Fruit fly (Drosophila melanogaster) whole organism, embryonic: ENCODE measurements around the gene r2d2.

ENCODE experiments used
- Atf3 ChIP-seq: fragments of 200-800 bp; sonication (Bioruptor generic); optimal IDR thresholded peaks from 3 replicates; lab custom pipeline; 2016; ENCODE audit warnings: missing biosample characterization, missing genetic modification characterization
- C15 ChIP-seq: fragments of 200-800 bp; sonication (Bioruptor generic); IDR thresholded peaks from 3 replicates; pipeline ENCODE4 v1.3.6; 2022; ENCODE audit warnings: missing biosample characterization, missing genetic modification characterization
- CG10267 ChIP-seq: fragments of 200-800 bp; sonication (Bioruptor generic); optimal IDR thresholded peaks from 2 replicates; lab custom pipeline; 2018; ENCODE audit warnings: missing biosample characterization, mild to moderate bottlenecking, missing genetic modification characterization, moderate library complexity
- CG12071 ChIP-seq: fragments of 200-800 bp; sonication (Bioruptor generic); optimal IDR thresholded peaks from 3 replicates; lab custom pipeline; 2018; ENCODE audit warnings: missing biosample characterization, mild to moderate bottlenecking, missing genetic modification characterization
- CG12155 ChIP-seq: fragments of 200-800 bp; sonication (Bioruptor generic); optimal IDR thresholded peaks from 3 replicates; lab custom pipeline; 2016; ENCODE audit warnings: missing biosample characterization, missing genetic modification characterization
- CG12744 ChIP-seq: fragments of 200-800 bp; sonication (Bioruptor generic); optimal IDR thresholded peaks from 2 replicates; lab custom pipeline; 2016; ENCODE audit warnings: missing biosample characterization, missing genetic modification characterization
- CG13123 ChIP-seq: fragments of 200-800 bp; sonication (Bioruptor generic); optimal IDR thresholded peaks from 2 replicates; lab custom pipeline; 2016; ENCODE audit warnings: missing biosample characterization, missing genetic modification characterization
- CG1647 ChIP-seq: fragments of 200-800 bp; sonication (Bioruptor generic); optimal IDR thresholded peaks from 3 replicates; lab custom pipeline; 2016; ENCODE audit warnings: missing biosample characterization, missing genetic modification characterization
- CG16815 ChIP-seq: fragments of 200-800 bp; sonication (Bioruptor generic); optimal IDR thresholded peaks from 3 replicates; lab custom pipeline; 2017; ENCODE audit warnings: missing biosample characterization, mild to moderate bottlenecking, missing genetic modification characterization
- CG17612 ChIP-seq: fragments of 200-800 bp; sonication (Bioruptor generic); IDR thresholded peaks from 2 replicates; pipeline ENCODE4 v1.3.6; 2022; ENCODE audit warnings: missing biosample characterization, missing genetic modification characterization
- CG2199 ChIP-seq: fragments of 200-800 bp; sonication (Bioruptor generic); IDR thresholded peaks from 3 replicates; pipeline ENCODE4 v1.3.6; 2022; ENCODE audit warnings: missing biosample characterization, missing genetic modification characterization
- CG2712 ChIP-seq: fragments of 200-800 bp; optimal IDR thresholded peaks from 3 replicates; lab custom pipeline; 2019; ENCODE audit warnings: missing biosample characterization, mild to moderate bottlenecking, missing genetic modification characterization, moderate library complexity
- CG31224 ChIP-seq: fragments of 200-800 bp; sonication (Bioruptor generic); IDR thresholded peaks from 2 replicates; pipeline ENCODE4 v1.3.6; 2022; ENCODE audit warnings: missing biosample characterization, missing genetic modification characterization
- CG4730 ChIP-seq: fragments of 200-800 bp; sonication (Bioruptor generic); IDR thresholded peaks from 2 replicates; pipeline ENCODE4 v1.3.6; 2022; ENCODE audit warnings: missing biosample characterization, missing genetic modification characterization
- CG6272 ChIP-seq: fragments of 200-800 bp; sonication (Bioruptor generic); IDR thresholded peaks from 2 replicates; pipeline ENCODE4 v1.3.6; 2022; ENCODE audit warnings: missing biosample characterization, missing genetic modification characterization
- CG6654 ChIP-seq: fragments of 200-800 bp; sonication (Bioruptor generic); optimal IDR thresholded peaks from 2 replicates; lab custom pipeline; 2017; ENCODE audit warnings: missing biosample characterization, mild to moderate bottlenecking, missing genetic modification characterization
- CG6854 ChIP-seq: fragments of 200-800 bp; sonication (Bioruptor generic); optimal IDR thresholded peaks from 3 replicates; lab custom pipeline; 2017; ENCODE audit warnings: missing biosample characterization, mild to moderate bottlenecking, missing genetic modification characterization
- CG9797 ChIP-seq: fragments of 200-800 bp; sonication (Bioruptor generic); optimal IDR thresholded peaks from 3 replicates; lab custom pipeline; 2018; ENCODE audit warnings: missing biosample characterization, mild to moderate bottlenecking, missing genetic modification characterization
- Dad ChIP-seq: fragments of 200-800 bp; sonication (Bioruptor generic); optimal IDR thresholded peaks from 3 replicates; lab custom pipeline; 2016; ENCODE audit warnings: missing biosample characterization, missing genetic modification characterization
- Ets65A ChIP-seq: fragments of 200-800 bp; sonication (Bioruptor generic); peaks from one replicate; lab custom pipeline; 2016; ENCODE audit warnings: missing biosample characterization, missing genetic modification characterization
- Ets97D ChIP-seq: fragments of 200-800 bp; sonication (Bioruptor generic); optimal IDR thresholded peaks from 3 replicates; lab custom pipeline; 2016; ENCODE audit warnings: missing biosample characterization, missing genetic modification characterization
- H15 ChIP-seq: fragments of 200-800 bp; sonication (Bioruptor generic); IDR thresholded peaks from 3 replicates; pipeline ENCODE4 v1.3.6; 2022; ENCODE audit warnings: missing biosample characterization, missing genetic modification characterization
- Hr39 ChIP-seq: fragments of >200 bp; optimal IDR thresholded peaks from 2 replicates; lab custom pipeline; 2017
- Meics ChIP-seq: fragments of 200-800 bp; sonication (Bioruptor generic); optimal IDR thresholded peaks from 2 replicates; lab custom pipeline; 2017; ENCODE audit warnings: missing biosample characterization, mild to moderate bottlenecking, missing genetic modification characterization
- NC2α ChIP-seq: fragments of 200-800 bp; sonication (Bioruptor generic); optimal IDR thresholded peaks from 2 replicates; lab custom pipeline; 2016; ENCODE audit warnings: missing biosample characterization, missing genetic modification characterization
- NK7.1 ChIP-seq: fragments of 200-800 bp; sonication (Bioruptor generic); optimal IDR thresholded peaks from 3 replicates; lab custom pipeline; 2016; ENCODE audit warnings: missing biosample characterization, missing genetic modification characterization
- Pdp1 ChIP-seq, 2 experiments: fragments of 200-800 bp; sonication (Bioruptor generic); optimal IDR thresholded peaks; 3 replicates each; lab custom pipeline; 2016; ENCODE audit warnings: missing biosample characterization in 2 of 2, missing genetic modification characterization in 2 of 2, mild to moderate bottlenecking in 1 of 2, moderate library complexity in 1 of 2
- Ssrp ChIP-seq: fragments of 200-800 bp; sonication (Bioruptor generic); optimal IDR thresholded peaks from 2 replicates; lab custom pipeline; 2018; ENCODE audit warnings: missing biosample characterization, mild to moderate bottlenecking, missing genetic modification characterization, moderate library complexity
- amos ChIP-seq: fragments of 200-800 bp; sonication (Bioruptor generic); IDR thresholded peaks from 2 replicates; pipeline ENCODE4 v1.3.6; 2022; ENCODE audit warnings: missing biosample characterization, missing genetic modification characterization; ENCODE audit not compliant: partially characterized antibody
- aop ChIP-seq: fragments of 200-800 bp; sonication (Bioruptor generic); IDR thresholded peaks from 2 replicates; pipeline ENCODE4 v1.3.6; 2022; ENCODE audit warnings: missing biosample characterization, missing genetic modification characterization
- bcd ChIP-seq: fragments of 200-800 bp; sonication (Bioruptor generic); optimal IDR thresholded peaks from 2 replicates; lab custom pipeline; 2017; ENCODE audit warnings: missing biosample characterization, mild to moderate bottlenecking, missing genetic modification characterization
- cas ChIP-seq: fragments of 200-800 bp; sonication (Bioruptor generic); IDR thresholded peaks from 2 replicates; pipeline ENCODE4 v1.3.6; 2022; ENCODE audit warnings: missing biosample characterization, missing genetic modification characterization
- chinmo ChIP-seq: fragments of 200-800 bp; sonication (Bioruptor generic); IDR thresholded peaks from 4 replicates; pipeline ENCODE4 v1.3.6; 2022; ENCODE audit warnings: missing biosample characterization, missing genetic modification characterization; ENCODE audit not compliant: partially characterized antibody
- dpn ChIP-seq, 2 experiments: fragments of 200-800 bp; sonication (Bioruptor generic); optimal IDR thresholded peaks; 3 replicates each; lab custom pipeline; 2016; ENCODE audit warnings: missing biosample characterization in 2 of 2, missing genetic modification characterization in 2 of 2
- ewg ChIP-seq: fragments of 200-800 bp; sonication (Bioruptor generic); optimal IDR thresholded peaks from 3 replicates; lab custom pipeline; 2017; ENCODE audit warnings: mild to moderate bottlenecking, missing biosample characterization, missing genetic modification reagents, missing genetic modification characterization
- fd64A ChIP-seq: fragments of 200-800 bp; sonication (Bioruptor generic); optimal IDR thresholded peaks from 3 replicates; lab custom pipeline; 2018; ENCODE audit warnings: missing biosample characterization, mild to moderate bottlenecking, missing genetic modification characterization
- gcm ChIP-seq: fragments of 200-800 bp; sonication (Bioruptor generic); optimal IDR thresholded peaks from 2 replicates; lab custom pipeline; 2019; ENCODE audit warnings: missing biosample characterization, mild to moderate bottlenecking, missing genetic modification characterization, moderate library complexity
- gcm2 ChIP-seq: fragments of 200-800 bp; sonication (Bioruptor generic); optimal IDR thresholded peaks from 2 replicates; lab custom pipeline; 2016; ENCODE audit warnings: missing biosample characterization, missing genetic modification characterization
- h ChIP-seq: fragments of >200 bp; optimal IDR thresholded peaks from 2 replicates; lab custom pipeline; 2017
- hth ChIP-seq: fragments of >200 bp; optimal IDR thresholded peaks from 2 replicates; lab custom pipeline; 2017; ENCODE audit warnings: inconsistent platforms
- ind ChIP-seq: fragments of 200-800 bp; sonication (Bioruptor generic); optimal IDR thresholded peaks from 3 replicates; lab custom pipeline; 2016; ENCODE audit warnings: missing biosample characterization, missing genetic modification characterization
- lbe ChIP-seq: fragments of 200-800 bp; sonication (Bioruptor generic); optimal IDR thresholded peaks from 2 replicates; lab custom pipeline; 2016; ENCODE audit warnings: missing biosample characterization, mild to moderate bottlenecking, missing genetic modification characterization
- odd ChIP-seq: fragments of 200-800 bp; sonication (Bioruptor generic); optimal IDR thresholded peaks from 2 replicates; lab custom pipeline; 2017; ENCODE audit warnings: missing biosample characterization, mild to moderate bottlenecking, missing genetic modification characterization
- sens ChIP-seq: fragments of 200-800 bp; sonication (Bioruptor generic); peaks from one replicate; lab custom pipeline; 2016; ENCODE audit warnings: missing biosample characterization, missing genetic modification characterization
- slou ChIP-seq: fragments of 200-800 bp; sonication (Bioruptor generic); optimal IDR thresholded peaks from 3 replicates; lab custom pipeline; 2016; ENCODE audit warnings: missing biosample characterization, missing genetic modification characterization
- sna ChIP-seq: fragments of 200-800 bp; sonication (Bioruptor generic); IDR thresholded peaks from 2 replicates; pipeline ENCODE4 v1.3.6; 2022; ENCODE audit warnings: missing biosample characterization, missing genetic modification characterization; ENCODE audit not compliant: partially characterized antibody
- tio ChIP-seq: fragments of 200-800 bp; sonication (Bioruptor generic); optimal IDR thresholded peaks from 2 replicates; lab custom pipeline; 2017; ENCODE audit warnings: missing biosample characterization, missing genetic modification characterization, inconsistent platforms
- yki ChIP-seq: fragments of >200 bp; optimal IDR thresholded peaks from 3 replicates; lab custom pipeline; 2018
- zen ChIP-seq: fragments of 200-800 bp; sonication (Bioruptor generic); optimal IDR thresholded peaks from 3 replicates; lab custom pipeline; 2018; ENCODE audit warnings: missing biosample characterization, mild to moderate bottlenecking, missing genetic modification characterization, moderate library complexity
- zen2 ChIP-seq: fragments of 200-800 bp; sonication (Bioruptor generic); IDR thresholded peaks from 3 replicates; pipeline ENCODE4 v1.3.6; 2022; ENCODE audit warnings: missing biosample characterization, missing genetic modification characterization; ENCODE audit not compliant: partially characterized antibody
- zfh2 ChIP-seq: fragments of 200-800 bp; sonication (Bioruptor generic); optimal IDR thresholded peaks from 2 replicates; lab custom pipeline; 2016; ENCODE audit warnings: missing biosample characterization, missing genetic modification characterization

The r2d2 gene

dm6 chr2L:7799804-7800433, at the start of gene r2d2, which contains the start of gene Herp (continued):
- TF ChIP-seq Ssrp (tag; lab: Kevin White, UChicago) (peak; percentile 83), CG6654 (GFP tag; lab: Kevin White, UChicago) (peak; percentile 66), gcm (GFP tag; lab: Kevin White, UChicago) (peak; percentile 71), CG2712 (tag; lab: Kevin White, UChicago) (peak; percentile 89), Ets65A (GFP tag; lab: Kevin White, UChicago) (peak; percentile 99), amos (GFP tag; lab: Robert Waterston, UW) (peak; percentile 70; the same call in 1 of the 2 replicates), Pdp1 (GFP tag; optimal IDR thresholded peaks at IDR 0.05; lab: Kevin White, UChicago) (peak; percentile 93), dpn (GFP tag; optimal IDR thresholded peaks at IDR 0.05; lab: Kevin White, UChicago) (peak; percentile 93 to 96), C15 (GFP tag; lab: Robert Waterston, UW) (peak; percentile 83; the same call in 2 of the 3 replicates), CG31224 (GFP tag; lab: Robert Waterston, UW) (peak; percentile 81), lbe (GFP tag; lab: Kevin White, UChicago) (peak; percentile 8), CG13123 (GFP tag; lab: Kevin White, UChicago) (peak; percentile 76), cas (GFP tag; lab: Robert Waterston, UW) (peak; percentile 79), ewg (GFP tag; lab: Kevin White, UChicago) (peak; percentile 79), ind (peak; percentile 93), CG17612 (GFP tag; lab: Robert Waterston, UW) (peak; percentile 43; the same call in 1 of the 2 replicates), zen (tag; lab: Kevin White, UChicago) (peak; percentile 87), sna (GFP tag; lab: Robert Waterston, UW) (peak; percentile 80), odd (GFP tag; lab: Kevin White, UChicago) (peak; percentile 80), CG2199 (0 out of 3 replicates have a peak, but pooled peaks have one; percentile 7), CG6272 (GFP tag; lab: Robert Waterston, UW) (peak; percentile 84), sens (GFP tag; lab: Kevin White, UChicago) (peak; percentile 98), zen2 (peak; percentile 47; the same call in 1 of the 3 replicates), fd64A (GFP tag; lab: Kevin White, UChicago) (peak; percentile 74), hth (lab: Kevin White, UChicago) (no peak), gcm2 (peak; percentile 75), CG12155 (peak; percentile 87), Atf3 (GFP tag; lab: Kevin White, UChicago) (peak; percentile 91), chinmo (no peak), CG6854 (GFP tag; lab: Kevin White, UChicago) (peak; percentile 82), CG4730 (GFP tag; lab: Robert Waterston, UW) (peak; percentile 78), slou (GFP tag; lab: Kevin White, UChicago) (peak; percentile 91), zfh2 (peak; percentile 97), Dad (GFP tag; lab: Kevin White, UChicago) (peak; percentile 91), H15 (GFP tag; lab: Robert Waterston, UW) (peak; percentile 82), CG16815 (GFP tag; lab: Kevin White, UChicago) (peak; percentile 83), h (no peak), aop (GFP tag; lab: Robert Waterston, UW) (no peak), CG1647 (peak; percentile 94), yki (lab: Kevin White, UChicago) (no peak), Ets97D (peak; percentile 91), NK7.1 (GFP tag; lab: Kevin White, UChicago) (peak; percentile 91), bcd (GFP tag; lab: Kevin White, UChicago) (peak; percentile 91), CG9797 (GFP tag; lab: Kevin White, UChicago) (peak; percentile 60), CG12744 (GFP tag; lab: Kevin White, UChicago) (peak; percentile 81), CG10267 (tag; lab: Kevin White, UChicago) (peak; percentile 82), Meics (GFP tag; lab: Kevin White, UChicago) (peak; percentile 92), CG12071 (peak; percentile 84), tio (peak; percentile 87), Hr39 (lab: Kevin White, UChicago) (no peak), NC2α (GFP tag; lab: Kevin White, UChicago) (peak; percentile 84)
